Fruit fly (Drosophila melanogaster) whole organism, embryonic: Measurements from ENCODE around the gene wwk.

ENCODE experiments used
- Asciz ChIP-seq: fragments of 200-800 bp; sonication (Bioruptor generic); optimal IDR thresholded peaks from 2 replicates; lab custom pipeline; 2017; ENCODE audit warnings: missing biosample characterization, mild to moderate bottlenecking, missing genetic modification characterization, missing genetic modification reagents
- Atf6 ChIP-seq: fragments of 200-800 bp; sonication (Bioruptor generic); IDR thresholded peaks from 2 replicates; pipeline ENCODE4 v1.3.6; 2022; ENCODE audit warnings: missing biosample characterization, missing genetic modification characterization
- BtbVII ChIP-seq: fragments of 200-800 bp; sonication (Bioruptor generic); optimal IDR thresholded peaks from 3 replicates; lab custom pipeline; 2017; ENCODE audit warnings: missing biosample characterization, mild to moderate bottlenecking, missing genetic modification characterization
- Bteb2 ChIP-seq: fragments of 200-800 bp; sonication (Bioruptor generic); optimal IDR thresholded peaks from 2 replicates; lab custom pipeline; 2016; ENCODE audit warnings: missing biosample characterization, missing genetic modification characterization
- CG10274 ChIP-seq: fragments of 200-800 bp; sonication (Bioruptor generic); optimal IDR thresholded peaks from 3 replicates; lab custom pipeline; 2017; ENCODE audit warnings: missing biosample characterization, mild to moderate bottlenecking, missing genetic modification characterization
- CG11456 ChIP-seq: fragments of 200-800 bp; sonication (Bioruptor generic); IDR thresholded peaks from 3 replicates; pipeline ENCODE4 v1.3.6; 2022; ENCODE audit warnings: missing biosample characterization, missing genetic modification characterization
- CG11560 ChIP-seq: fragments of 200-800 bp; sonication (Bioruptor generic); IDR thresholded peaks from 3 replicates; pipeline ENCODE4 v1.3.6; 2022; ENCODE audit warnings: missing biosample characterization, missing genetic modification characterization
- CG12236 ChIP-seq: fragments of 200-800 bp; sonication (Bioruptor generic); optimal IDR thresholded peaks from 2 replicates; lab custom pipeline; 2016; ENCODE audit warnings: missing biosample characterization, missing genetic modification characterization
- CG12744 ChIP-seq: fragments of 200-800 bp; sonication (Bioruptor generic); optimal IDR thresholded peaks from 2 replicates; lab custom pipeline; 2016; ENCODE audit warnings: missing biosample characterization, missing genetic modification characterization
- CG13624 ChIP-seq: fragments of 200-800 bp; sonication (Bioruptor generic); optimal IDR thresholded peaks from 2 replicates; lab custom pipeline; 2016; ENCODE audit warnings: missing biosample characterization, missing genetic modification characterization
- CG17328 ChIP-seq: fragments of 200-800 bp; sonication (Bioruptor generic); IDR thresholded peaks from 2 replicates; pipeline ENCODE4 v1.3.6; 2022; ENCODE audit warnings: missing biosample characterization, missing genetic modification characterization
- CG30020 ChIP-seq: fragments of 200-800 bp; optimal IDR thresholded peaks from 2 replicates; lab custom pipeline; 2019; ENCODE audit warnings: missing biosample characterization, mild to moderate bottlenecking, missing genetic modification characterization, moderate library complexity
- CG30431 ChIP-seq: fragments of 200-800 bp; sonication (Bioruptor generic); optimal IDR thresholded peaks from 2 replicates; lab custom pipeline; 2017; ENCODE audit warnings: missing biosample characterization, missing genetic modification characterization
- CG31441 ChIP-seq: fragments of 200-800 bp; sonication (Bioruptor generic); IDR thresholded peaks from 2 replicates; pipeline ENCODE4 v1.3.6; 2022; ENCODE audit warnings: missing biosample characterization, missing genetic modification characterization
- CG34422 ChIP-seq: fragments of 200-800 bp; sonication (Bioruptor generic); IDR thresholded peaks from 3 replicates; pipeline ENCODE4 v1.3.6; 2022; ENCODE audit warnings: missing biosample characterization, missing genetic modification characterization
- CG3847 ChIP-seq: fragments of 200-800 bp; sonication (Bioruptor generic); IDR thresholded peaks from 2 replicates; pipeline ENCODE4 v1.3.6; 2022; ENCODE audit warnings: missing biosample characterization, missing genetic modification characterization
- CG42726 ChIP-seq: fragments of 200-800 bp; sonication (Bioruptor generic); IDR thresholded peaks from 2 replicates; pipeline ENCODE4 v1.3.6; 2022; ENCODE audit warnings: missing biosample characterization, missing genetic modification characterization; ENCODE audit not compliant: partially characterized antibody
- CG4404 ChIP-seq: fragments of 200-800 bp; sonication (Bioruptor generic); IDR thresholded peaks from 2 replicates; pipeline ENCODE4 v1.3.6; 2022; ENCODE audit warnings: missing biosample characterization, missing genetic modification characterization
- CG6254 ChIP-seq: fragments of 200-800 bp; sonication (Bioruptor generic); optimal IDR thresholded peaks from 3 replicates; lab custom pipeline; 2017; ENCODE audit warnings: mild to moderate bottlenecking, missing biosample characterization, missing genetic modification reagents, missing genetic modification characterization
- CG9437 ChIP-seq: fragments of 200-800 bp; sonication (Bioruptor generic); optimal IDR thresholded peaks from 2 replicates; lab custom pipeline; 2018; ENCODE audit warnings: missing biosample characterization, mild to moderate bottlenecking, missing genetic modification characterization
- Dad ChIP-seq: fragments of 200-800 bp; sonication (Bioruptor generic); optimal IDR thresholded peaks from 3 replicates; lab custom pipeline; 2016; ENCODE audit warnings: missing biosample characterization, missing genetic modification characterization
- Deaf1 ChIP-seq: fragments of 200-800 bp; optimal IDR thresholded peaks from 3 replicates; lab custom pipeline; 2019; ENCODE audit warnings: missing biosample characterization, mild to moderate bottlenecking, missing genetic modification characterization, moderate library complexity
- Dfd ChIP-seq, 2 experiments: fragments of >200 bp; optimal IDR thresholded peaks; 2 replicates each; lab custom pipeline; 2017; ENCODE audit warnings: missing biosample characterization in 2 of 2, missing genetic modification characterization in 2 of 2
- Dref ChIP-seq: fragments of 200-800 bp; sonication (Bioruptor generic); IDR thresholded peaks from 2 replicates; pipeline ENCODE4 v1.3.6; 2022; ENCODE audit warnings: missing biosample characterization, missing genetic modification characterization
- GATAe ChIP-seq: fragments of 200-800 bp; sonication (Bioruptor generic); conservative IDR thresholded peaks from 2 replicates; pipeline ENCODE4 v1.3.6; 2022; ENCODE audit warnings: missing biosample characterization, missing genetic modification characterization
- Mad ChIP-seq: fragments of 200-800 bp; sonication (Bioruptor generic); optimal IDR thresholded peaks from 2 replicates; lab custom pipeline; 2016; ENCODE audit warnings: missing biosample characterization, missing genetic modification characterization
- NfI ChIP-seq: fragments of 200-800 bp; sonication (Bioruptor generic); optimal IDR thresholded peaks from 3 replicates; lab custom pipeline; 2018; ENCODE audit warnings: missing biosample characterization, mild to moderate bottlenecking, missing genetic modification characterization, moderate library complexity
- Vsx1 ChIP-seq: fragments of 200-800 bp; sonication (Bioruptor generic); optimal IDR thresholded peaks from 2 replicates; lab custom pipeline; 2017; ENCODE audit warnings: missing biosample characterization, mild to moderate bottlenecking, missing genetic modification characterization, missing genetic modification reagents
- abd-A ChIP-seq: fragments of 200-800 bp; sonication (Bioruptor generic); optimal IDR thresholded peaks from 3 replicates; lab custom pipeline; 2019; ENCODE audit warnings: missing biosample characterization, mild to moderate bottlenecking, missing genetic modification characterization, moderate library complexity
- bcd ChIP-seq: fragments of 200-800 bp; sonication (Bioruptor generic); optimal IDR thresholded peaks from 2 replicates; lab custom pipeline; 2017; ENCODE audit warnings: missing biosample characterization, mild to moderate bottlenecking, missing genetic modification characterization
- ewg ChIP-seq: fragments of 200-800 bp; sonication (Bioruptor generic); optimal IDR thresholded peaks from 3 replicates; lab custom pipeline; 2017; ENCODE audit warnings: mild to moderate bottlenecking, missing biosample characterization, missing genetic modification reagents, missing genetic modification characterization
- exex ChIP-seq: fragments of 200-800 bp; sonication (Bioruptor generic); optimal IDR thresholded peaks from 4 replicates; lab custom pipeline; 2018; ENCODE audit warnings: missing biosample characterization, mild to moderate bottlenecking, missing genetic modification characterization, moderate library complexity
- fd96Cb ChIP-seq: fragments of 200-800 bp; sonication (Bioruptor generic); optimal IDR thresholded peaks from 2 replicates; lab custom pipeline; 2018; ENCODE audit warnings: missing biosample characterization, mild to moderate bottlenecking, missing genetic modification characterization, moderate library complexity
- ftz-f1 ChIP-seq: fragments of 200-800 bp; sonication (Bioruptor generic); optimal IDR thresholded peaks from 2 replicates; lab custom pipeline; 2016; ENCODE audit warnings: missing biosample characterization, missing genetic modification characterization
- gcm2 ChIP-seq: fragments of 200-800 bp; sonication (Bioruptor generic); optimal IDR thresholded peaks from 2 replicates; lab custom pipeline; 2016; ENCODE audit warnings: missing biosample characterization, missing genetic modification characterization
- gem ChIP-seq: fragments of 200-800 bp; sonication (Bioruptor generic); optimal IDR thresholded peaks from 2 replicates; lab custom pipeline; 2019; ENCODE audit warnings: missing biosample characterization, mild to moderate bottlenecking, missing genetic modification characterization, moderate library complexity
- grau ChIP-seq: fragments of 200-800 bp; optimal IDR thresholded peaks from 3 replicates; lab custom pipeline; 2019; ENCODE audit warnings: missing biosample characterization, mild to moderate bottlenecking, missing genetic modification characterization, moderate library complexity
- hth ChIP-seq: fragments of >200 bp; optimal IDR thresholded peaks from 2 replicates; lab custom pipeline; 2017; ENCODE audit warnings: inconsistent platforms
- insv ChIP-seq, 2 experiments: fragments of 200-800 bp; sonication (Bioruptor generic); optimal IDR thresholded peaks; 3 replicates each; lab custom pipeline; 2016 to 2018; ENCODE audit warnings: missing biosample characterization in 2 of 2, missing genetic modification characterization in 2 of 2
- knrl ChIP-seq: fragments of 200-800 bp; sonication (Bioruptor generic); IDR thresholded peaks from 3 replicates; pipeline ENCODE4 v1.3.6; 2022; ENCODE audit warnings: missing biosample characterization, missing genetic modification characterization; ENCODE audit not compliant: partially characterized antibody
- lola ChIP-seq, 3 experiments: fragments of >200 bp in 2 of 3; fragments of 200-800 bp in 1 of 3; sonication (Bioruptor generic) in 1 of 3; optimal IDR thresholded peaks; 2 replicates each; lab custom pipeline; 2017 to 2019; ENCODE audit warnings: missing biosample characterization in 3 of 3, missing genetic modification characterization in 3 of 3, mild to moderate bottlenecking in 1 of 3, moderate library complexity in 1 of 3
- mirr ChIP-seq: fragments of 200-800 bp; sonication (Bioruptor generic); optimal IDR thresholded peaks from 3 replicates; lab custom pipeline; 2018; ENCODE audit warnings: missing biosample characterization, mild to moderate bottlenecking, missing genetic modification characterization
- psq ChIP-seq: fragments of 200-800 bp; sonication (Bioruptor generic); optimal IDR thresholded peaks from 2 replicates; lab custom pipeline; 2017; ENCODE audit warnings: missing biosample characterization, missing genetic modification characterization
- rib ChIP-seq: fragments of 200-800 bp; sonication (Bioruptor generic); IDR thresholded peaks from 2 replicates; pipeline ENCODE4 v1.3.6; 2022; ENCODE audit warnings: missing biosample characterization, missing genetic modification characterization
- sd ChIP-seq: fragments of 200-800 bp; sonication (Bioruptor generic); optimal IDR thresholded peaks from 3 replicates; lab custom pipeline; 2018; ENCODE audit warnings: missing biosample characterization, mild to moderate bottlenecking, missing genetic modification characterization, moderate library complexity
- sna ChIP-seq: fragments of 200-800 bp; sonication (Bioruptor generic); IDR thresholded peaks from 2 replicates; pipeline ENCODE4 v1.3.6; 2022; ENCODE audit warnings: missing biosample characterization, missing genetic modification characterization; ENCODE audit not compliant: partially characterized antibody
- stc ChIP-seq: fragments of 200-800 bp; sonication (Bioruptor generic); IDR thresholded peaks from 2 replicates; pipeline ENCODE4 v1.3.6; 2022; ENCODE audit warnings: missing biosample characterization, missing genetic modification characterization
- tll ChIP-seq, 2 experiments: fragments of 200-800 bp in 1 of 2; fragments of >200 bp in 1 of 2; sonication (Bioruptor generic) in 1 of 2; optimal IDR thresholded peaks; 2 replicates each; lab custom pipeline; 2017 to 2019; ENCODE audit warnings: missing biosample characterization in 2 of 2, missing genetic modification characterization in 2 of 2, mild to moderate bottlenecking in 1 of 2, moderate library complexity in 1 of 2
- ttk ChIP-seq: fragments of 200-800 bp; sonication (Bioruptor generic); IDR thresholded peaks from 2 replicates; pipeline ENCODE4 v2.1.2; 2022; ENCODE audit warnings: missing biosample characterization, missing genetic modification characterization
- twi ChIP-seq: fragments of 200-800 bp; optimal IDR thresholded peaks from 2 replicates; lab custom pipeline; 2019; ENCODE audit warnings: missing biosample characterization, mild to moderate bottlenecking, missing genetic modification characterization, moderate library complexity

Gene wwk

DNA sequence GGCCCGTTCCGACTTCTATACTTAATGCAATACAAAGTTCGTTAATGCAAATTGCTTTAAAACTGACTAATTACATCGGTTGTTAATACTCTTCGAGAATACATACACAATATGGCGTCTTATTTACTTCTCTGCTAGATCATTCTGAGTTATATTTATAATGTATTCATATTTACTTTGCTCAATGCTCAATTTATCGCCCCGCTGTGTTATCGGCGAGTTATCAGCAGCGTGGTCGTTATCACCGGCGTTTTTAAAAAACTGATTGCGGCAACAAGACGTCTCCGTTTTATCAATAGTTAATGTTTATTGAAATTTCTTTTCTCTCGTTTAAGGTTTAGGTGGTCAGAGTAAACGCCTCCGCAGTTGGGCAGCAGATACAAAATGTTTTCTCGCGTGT lies 15.6 kb upstream of the wwk start:
- no peak for TF ChIP-seq Asciz (GFP tag; lab: Kevin White, UChicago)
- TF ChIP-seq CG34422 (GFP tag; lab: Robert Waterston, UW): peak; percentile 10; the same call in 1 of the 3 replicates
- TF ChIP-seq fd96Cb (tag; lab: Kevin White, UChicago): no peak
- peak; percentile 55 for TF ChIP-seq exex (tag; lab: Kevin White, UChicago)
- TF ChIP-seq Dref: 0 out of 2 replicates have a peak, but pooled peaks have one; percentile 16
- no peak for TF ChIP-seq Deaf1
- no peak for TF ChIP-seq sna (GFP tag; lab: Robert Waterston, UW)
- no peak for TF ChIP-seq stc (GFP tag; lab: Robert Waterston, UW)
- TF ChIP-seq lola (GFP tag; optimal IDR thresholded peaks at IDR 0.05; lab: Kevin White, UChicago): no peak
- TF ChIP-seq CG17328 (GFP tag; lab: Robert Waterston, UW): no peak

dm6 chr2L:15060580-15061005 lies 14.0 kb upstream of the wwk start, which contains the start of gene TfIIS:
TfIIS (minus strand) TSS chr2L:15060757.
- TF ChIP-seq CG12744 (GFP tag; lab: Kevin White, UChicago) (peak; percentile 8), abd-A (peak; percentile 73), CG12236 (no peak), psq (GFP tag; lab: Kevin White, UChicago) (no peak), twi (tag; lab: Kevin White, UChicago) (peak; percentile 2), gem (peak; percentile 13), hth (no peak), CG30020 (tag; lab: Kevin White, UChicago) (no peak), ftz-f1 (peak; percentile 48), CG10274 (GFP tag; lab: Kevin White, UChicago) (no peak), NfI (GFP tag; lab: Kevin White, UChicago) (peak; percentile 4), Bteb2 (GFP tag; lab: Kevin White, UChicago) (no peak), CG31441 (no peak), CG6254 (no peak), Mad (GFP tag; lab: Kevin White, UChicago) (peak; percentile 26), CG3847 (peak; percentile 72), BtbVII (GFP tag; lab: Kevin White, UChicago) (no peak), Vsx1 (GFP tag; lab: Kevin White, UChicago) (peak; percentile 84), rib (GFP tag; lab: Robert Waterston, UW) (0 out of 2 replicates have a peak, but pooled peaks have one; percentile 5), CG30431 (GFP tag; lab: Kevin White, UChicago) (no peak), gcm2 (no peak), Dfd (GFP tag; optimal IDR thresholded peaks at IDR 0.05; lab: Kevin White, UChicago) (no peak), insv (GFP tag; optimal IDR thresholded peaks at IDR 0.05; lab: Kevin White, UChicago) (peak in 1 of 2 experiments; percentile 96), CG4404 (no peak), knrl (GFP tag; lab: Robert Waterston, UW) (peak; percentile 61; the same call in 2 of the 3 replicates), ttk (GFP tag; lab: Robert Waterston, UW) (no peak), Atf6 (GFP tag; lab: Robert Waterston, UW) (no peak), CG42726 (GFP tag; lab: Robert Waterston, UW) (0 out of 2 replicates have a peak, but pooled peaks have one; percentile 63), tll (GFP tag; optimal IDR thresholded peaks at IDR 0.05; lab: Kevin White, UChicago) (peak in 1 of 2 experiments; percentile 94), CG11560 (tag; lab: Robert Waterston, UW) (no peak), ewg (no peak), CG13624 (GFP tag; lab: Kevin White, UChicago) (no peak), CG11456 (no peak), grau (tag; lab: Kevin White, UChicago) (peak; percentile 42), mirr (GFP tag; lab: Kevin White, UChicago) (no peak), GATAe (no peak), CG9437 (GFP tag; lab: Kevin White, UChicago) (no peak), sd (tag; lab: Kevin White, UChicago) (peak; percentile 31), bcd (GFP tag; lab: Kevin White, UChicago) (no peak), Dad (GFP tag; lab: Kevin White, UChicago) (no peak)
